Fruit fly (Drosophila melanogaster) whole organism: ENCODE measurements around the gene Spc25.

ENCODE experiments used
- CG8478 ChIP-seq: fragments of >200 bp; optimal IDR thresholded peaks from 2 replicates; lab custom pipeline; 2018; ENCODE audit warnings: inconsistent platforms
- Dll ChIP-seq: fragments of >200 bp; optimal IDR thresholded peaks from 2 replicates; lab custom pipeline; 2017
- usp ChIP-seq: fragments of >200 bp; optimal IDR thresholded peaks from 2 replicates; lab custom pipeline; 2017; ENCODE audit warnings: missing biosample characterization, missing genetic modification characterization, mixed read lengths

dm6 chr3R:12957388-12957787 is 4.2 kb upstream of the Spc25 start:
- TF ChIP-seq CG8478 (no peak), usp (GFP tag; lab: Kevin White, UChicago) (no peak), Dll (lab: Kevin White, UChicago) (no peak)
